Worm (Caenorhabditis elegans) whole organism, late embryonic: Measurements from ENCODE around the gene F10C1.23.

Experiments
- dve-1 ChIP-seq: sonication (generic microtip); optimal IDR thresholded peaks from 2 replicates; lab custom pipeline; 2017; ENCODE audit warnings: antibody characterized with exemption, mild to moderate bottlenecking, missing genetic modification characterization, missing compliant biosample characterization
- hlh-8 ChIP-seq: sonication (generic microtip); optimal IDR thresholded peaks from 2 replicates; lab custom pipeline; 2016; ENCODE audit warnings: missing genotype, missing genetic modification characterization, missing compliant biosample characterization
- lim-6 ChIP-seq: sonication (generic microtip); optimal IDR thresholded peaks from 2 replicates; lab custom pipeline; 2016; ENCODE audit warnings: missing genetic modification characterization, missing compliant biosample characterization
- nhr-11 ChIP-seq: fragments of 150-350 bp; optimal IDR thresholded peaks from 2 replicates; lab custom pipeline; 2014; ENCODE audit warnings: missing biosample characterization, missing genetic modification characterization
- pax-1 ChIP-seq: fragments of 150-350 bp; optimal IDR thresholded peaks from 2 replicates; lab custom pipeline; 2014; ENCODE audit warnings: missing biosample characterization, missing genetic modification characterization
- pha-4 ChIP-seq: fragments of 150-350 bp; optimal IDR thresholded peaks from 2 replicates; lab custom pipeline; 2018; ENCODE audit warnings: missing biosample characterization, missing genetic modification reagents, missing genetic modification characterization
- sox-4 ChIP-seq: sonication (generic microtip); optimal IDR thresholded peaks from 2 replicates; lab custom pipeline; 2017; ENCODE audit warnings: mild to moderate bottlenecking, missing genetic modification characterization, inconsistent platforms, missing compliant biosample characterization

DNA sequence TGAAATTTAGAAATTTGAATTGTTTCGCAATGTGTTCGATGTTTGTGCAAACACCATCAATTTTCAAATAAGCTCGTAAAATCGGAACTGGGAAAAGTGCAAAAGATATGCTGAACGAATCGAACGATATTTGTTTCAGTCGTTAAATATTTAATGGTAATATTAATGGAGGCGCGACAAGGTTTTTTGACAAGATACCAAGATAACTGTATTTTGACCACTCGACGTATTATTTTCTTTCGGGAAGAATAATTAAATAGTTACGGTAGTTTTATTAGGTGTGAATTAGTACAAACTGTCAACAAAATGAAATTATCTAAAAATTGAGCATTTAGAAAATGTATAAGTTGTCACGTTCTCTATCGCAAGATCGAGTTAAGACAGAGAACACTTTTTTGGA is 46.4 kb downstream of the F10C1.23 start:
- TF ChIP-seq nhr-11 (tag; lab: Kevin White, UChicago) = no peak
- no peak for TF ChIP-seq dve-1 (tag; lab: Kevin White, UChicago)
- TF ChIP-seq hlh-8 (tag; lab: Kevin White, UChicago) = no peak
- TF ChIP-seq pha-4 (tag; lab: Kevin White, UChicago) = no peak
- no peak for TF ChIP-seq pax-1 (tag; lab: Kevin White, UChicago)
- TF ChIP-seq sox-4 (tag; lab: Kevin White, UChicago) = no peak
- no peak for TF ChIP-seq lim-6 (tag; lab: Kevin White, UChicago)
